Fruit fly (Drosophila melanogaster) whole organism, embryonic: Measurements from ENCODE around the gene dimm.

Experiments
- Awh ChIP-seq: fragments of 200-800 bp; sonication (Bioruptor generic); IDR thresholded peaks from 2 replicates; pipeline ENCODE4, ENCODE4 v1.3.6; 2022; ENCODE audit warnings: missing biosample characterization, missing genetic modification characterization
- Bgb ChIP-seq: fragments of 200-800 bp; sonication (Bioruptor generic); IDR thresholded peaks from 2 replicates; pipeline ENCODE4 v1.3.6; 2022; ENCODE audit warnings: missing biosample characterization, missing genetic modification characterization; ENCODE audit not compliant: partially characterized antibody
- Bteb2 ChIP-seq: fragments of 200-800 bp; sonication (Bioruptor generic); optimal IDR thresholded peaks from 2 replicates; lab custom pipeline; 2016; ENCODE audit warnings: missing biosample characterization, missing genetic modification characterization
- CG10267 ChIP-seq: fragments of 200-800 bp; sonication (Bioruptor generic); optimal IDR thresholded peaks from 2 replicates; lab custom pipeline; 2018; ENCODE audit warnings: missing biosample characterization, mild to moderate bottlenecking, missing genetic modification characterization, moderate library complexity
- CG16863 ChIP-seq: fragments of 200-800 bp; sonication (Bioruptor generic); optimal IDR thresholded peaks from 3 replicates; lab custom pipeline; 2016; ENCODE audit warnings: missing biosample characterization, missing genetic modification characterization
- CG17802 ChIP-seq: fragments of 200-800 bp; sonication (Bioruptor generic); optimal IDR thresholded peaks from 2 replicates; lab custom pipeline; 2018; ENCODE audit warnings: missing biosample characterization, mild to moderate bottlenecking, missing genetic modification characterization, moderate library complexity
- CG17912 ChIP-seq: fragments of 200-800 bp; sonication (Bioruptor generic); optimal IDR thresholded peaks from 2 replicates; lab custom pipeline; 2018; ENCODE audit warnings: missing biosample characterization, mild to moderate bottlenecking, missing genetic modification characterization
- CG18476 ChIP-seq: fragments of 200-800 bp; sonication (Bioruptor generic); optimal IDR thresholded peaks from 2 replicates; lab custom pipeline; 2016; ENCODE audit warnings: missing biosample characterization, mild to moderate bottlenecking, missing genetic modification characterization
- CG2889 ChIP-seq: fragments of 200-800 bp; sonication (Bioruptor generic); IDR thresholded peaks from 3 replicates; pipeline ENCODE4 v1.3.6; 2022; ENCODE audit warnings: missing biosample characterization, missing genetic modification characterization
- CG32532 ChIP-seq: fragments of 200-800 bp; sonication (Bioruptor generic); IDR thresholded peaks from 2 replicates; pipeline ENCODE4 v1.3.6; 2022; ENCODE audit warnings: missing biosample characterization, missing genetic modification characterization
- CG3995 ChIP-seq: fragments of 200-800 bp; sonication (Bioruptor generic); optimal IDR thresholded peaks from 3 replicates; lab custom pipeline; 2016; ENCODE audit warnings: missing biosample characterization, missing genetic modification characterization
- CG42726 ChIP-seq: fragments of 200-800 bp; sonication (Bioruptor generic); IDR thresholded peaks from 2 replicates; pipeline ENCODE4 v1.3.6; 2022; ENCODE audit warnings: missing biosample characterization, missing genetic modification characterization; ENCODE audit not compliant: partially characterized antibody
- CG4282 ChIP-seq: fragments of 200-800 bp; sonication (Bioruptor generic); optimal IDR thresholded peaks from 2 replicates; lab custom pipeline; 2016; ENCODE audit warnings: missing biosample characterization, missing genetic modification characterization
- CG9727 ChIP-seq: fragments of 200-800 bp; sonication (Bioruptor generic); optimal IDR thresholded peaks from 3 replicates; lab custom pipeline; 2017; ENCODE audit warnings: missing biosample characterization, mild to moderate bottlenecking, missing genetic modification characterization
- Camta ChIP-seq: fragments of 200-800 bp; sonication (Bioruptor generic); optimal IDR thresholded peaks from 2 replicates; lab custom pipeline; 2016; ENCODE audit warnings: missing biosample characterization, missing genetic modification characterization
- CkIIα-i1 ChIP-seq: fragments of 200-800 bp; sonication (Bioruptor generic); IDR thresholded peaks from 2 replicates; pipeline ENCODE4 v1.3.6; 2022; ENCODE audit warnings: missing biosample characterization, missing genetic modification characterization
- Drgx ChIP-seq: fragments of 200-800 bp; sonication (Bioruptor generic); IDR thresholded peaks from 2 replicates; pipeline ENCODE4 v1.3.6; 2022; ENCODE audit warnings: missing biosample characterization, missing genetic modification characterization
- GATAe ChIP-seq: fragments of 200-800 bp; sonication (Bioruptor generic); conservative IDR thresholded peaks from 2 replicates; pipeline ENCODE4 v1.3.6; 2022; ENCODE audit warnings: missing biosample characterization, missing genetic modification characterization
- MESR4 ChIP-seq: fragments of 200-800 bp; sonication (Bioruptor generic); optimal IDR thresholded peaks from 2 replicates; lab custom pipeline; 2018; ENCODE audit warnings: missing biosample characterization, mild to moderate bottlenecking, missing genetic modification characterization, moderate library complexity
- Med ChIP-seq: fragments of 200-800 bp; sonication (Bioruptor generic); peaks from one replicate; lab custom pipeline; 2016; ENCODE audit warnings: missing biosample characterization, missing genetic modification characterization, mild to moderate bottlenecking, inconsistent platforms, moderate library complexity
- Meics ChIP-seq: fragments of 200-800 bp; sonication (Bioruptor generic); optimal IDR thresholded peaks from 2 replicates; lab custom pipeline; 2017; ENCODE audit warnings: missing biosample characterization, mild to moderate bottlenecking, missing genetic modification characterization
- Rx ChIP-seq: fragments of 200-800 bp; sonication (Bioruptor generic); IDR thresholded peaks from 2 replicates; pipeline ENCODE4 v1.3.6; 2022; ENCODE audit warnings: missing biosample characterization, missing genetic modification characterization
- Usf ChIP-seq: fragments of 200-800 bp; sonication (Bioruptor generic); optimal IDR thresholded peaks from 2 replicates; lab custom pipeline; 2017; ENCODE audit warnings: missing genotype, missing biosample characterization, missing genetic modification characterization
- abd-A ChIP-seq: fragments of 200-800 bp; sonication (Bioruptor generic); optimal IDR thresholded peaks from 3 replicates; lab custom pipeline; 2019; ENCODE audit warnings: missing biosample characterization, mild to moderate bottlenecking, missing genetic modification characterization, moderate library complexity
- al ChIP-seq: fragments of 200-800 bp; sonication (Bioruptor generic); IDR thresholded peaks from 2 replicates; pipeline ENCODE4 v1.3.6; 2022; ENCODE audit warnings: missing biosample characterization, missing genetic modification characterization
- bab2 ChIP-seq: fragments of 200-800 bp; sonication (Bioruptor generic); optimal IDR thresholded peaks from 2 replicates; lab custom pipeline; 2016; ENCODE audit warnings: missing biosample characterization, missing genetic modification characterization
- bbx ChIP-seq: fragments of 200-800 bp; sonication (Bioruptor generic); IDR thresholded peaks from 2 replicates; pipeline ENCODE4 v1.3.6; 2022; ENCODE audit warnings: missing biosample characterization, missing genetic modification characterization; ENCODE audit not compliant: partially characterized antibody
- chinmo ChIP-seq: fragments of 200-800 bp; sonication (Bioruptor generic); IDR thresholded peaks from 4 replicates; pipeline ENCODE4 v1.3.6; 2022; ENCODE audit warnings: missing biosample characterization, missing genetic modification characterization; ENCODE audit not compliant: partially characterized antibody
- crc ChIP-seq: fragments of 200-800 bp; sonication (Bioruptor generic); optimal IDR thresholded peaks from 2 replicates; lab custom pipeline; 2016; ENCODE audit warnings: missing biosample characterization, missing genetic modification characterization
- cwo ChIP-seq: fragments of 200-800 bp; sonication (Bioruptor generic); optimal IDR thresholded peaks from 3 replicates; lab custom pipeline; 2017; ENCODE audit warnings: missing biosample characterization, missing genetic modification characterization, mild to moderate bottlenecking, moderate library complexity, missing genetic modification reagents
- ems ChIP-seq: fragments of 200-800 bp; sonication (Bioruptor generic); optimal IDR thresholded peaks from 3 replicates; lab custom pipeline; 2016; ENCODE audit warnings: missing biosample characterization, missing genetic modification characterization
- eve ChIP-seq, 2 experiments: fragments of >200 bp; optimal IDR thresholded peaks; 2 replicates each; lab custom pipeline; 2017; ENCODE audit warnings: missing biosample characterization in 2 of 2, missing genetic modification characterization in 2 of 2
- exex ChIP-seq: fragments of 200-800 bp; sonication (Bioruptor generic); optimal IDR thresholded peaks from 4 replicates; lab custom pipeline; 2018; ENCODE audit warnings: missing biosample characterization, mild to moderate bottlenecking, missing genetic modification characterization, moderate library complexity
- gcm ChIP-seq: fragments of 200-800 bp; sonication (Bioruptor generic); optimal IDR thresholded peaks from 2 replicates; lab custom pipeline; 2019; ENCODE audit warnings: missing biosample characterization, mild to moderate bottlenecking, missing genetic modification characterization, moderate library complexity
- gcm2 ChIP-seq: fragments of 200-800 bp; sonication (Bioruptor generic); optimal IDR thresholded peaks from 2 replicates; lab custom pipeline; 2016; ENCODE audit warnings: missing biosample characterization, missing genetic modification characterization
- ind ChIP-seq: fragments of 200-800 bp; sonication (Bioruptor generic); optimal IDR thresholded peaks from 3 replicates; lab custom pipeline; 2016; ENCODE audit warnings: missing biosample characterization, missing genetic modification characterization
- inv ChIP-seq: fragments of 200-800 bp; sonication (Bioruptor generic); IDR thresholded peaks from 2 replicates; pipeline ENCODE4 v1.3.6; 2022; ENCODE audit warnings: missing biosample characterization, missing genetic modification characterization; ENCODE audit not compliant: partially characterized antibody
- ken ChIP-seq: fragments of 200-800 bp; sonication (Bioruptor generic); IDR thresholded peaks from 3 replicates; pipeline ENCODE4 v1.3.6; 2022; ENCODE audit warnings: missing biosample characterization, missing genetic modification characterization
- lov ChIP-seq, 2 experiments: fragments of 200-800 bp in 1 of 2; fragments of >200 bp in 1 of 2; sonication (Bioruptor generic) in 1 of 2; IDR thresholded peaks in 1 of 2; optimal IDR thresholded peaks in 1 of 2; 2 replicates in 1 of 2; 3 replicates in 1 of 2; pipeline versions ENCODE4 v1.3.6 to Lab custom; 2017 to 2022; ENCODE audit warnings: missing biosample characterization in 1 of 2, missing genetic modification characterization in 1 of 2
- luna ChIP-seq: fragments of 200-800 bp; sonication (Bioruptor generic); optimal IDR thresholded peaks from 2 replicates; lab custom pipeline; 2016; ENCODE audit warnings: missing biosample characterization, missing genetic modification characterization
- oc ChIP-seq: fragments of 200-800 bp; sonication (Bioruptor generic); optimal IDR thresholded peaks from 2 replicates; lab custom pipeline; 2018; ENCODE audit warnings: missing biosample characterization, mild to moderate bottlenecking, missing genetic modification characterization, moderate library complexity
- onecut ChIP-seq: fragments of 200-800 bp; sonication (Bioruptor generic); IDR thresholded peaks from 2 replicates; pipeline ENCODE4 v1.3.6; 2022; ENCODE audit warnings: missing biosample characterization, missing genetic modification characterization
- pum ChIP-seq: fragments of 200-800 bp; sonication (Bioruptor generic); optimal IDR thresholded peaks from 2 replicates; lab custom pipeline; 2016; ENCODE audit warnings: missing biosample characterization, missing genetic modification characterization
- salm ChIP-seq: fragments of 200-800 bp; sonication (Bioruptor generic); optimal IDR thresholded peaks from 2 replicates; lab custom pipeline; 2018; ENCODE audit warnings: missing biosample characterization, mild to moderate bottlenecking, missing genetic modification characterization
- sens ChIP-seq: fragments of 200-800 bp; sonication (Bioruptor generic); peaks from one replicate; lab custom pipeline; 2016; ENCODE audit warnings: missing biosample characterization, missing genetic modification characterization
- tgo ChIP-seq: fragments of 200-800 bp; sonication (Bioruptor generic); IDR thresholded peaks from 3 replicates; pipeline ENCODE4 v1.3.6; 2022; ENCODE audit warnings: missing biosample characterization, missing genetic modification characterization
- tin ChIP-seq: fragments of 200-800 bp; sonication (Bioruptor generic); optimal IDR thresholded peaks from 3 replicates; lab custom pipeline; 2016; ENCODE audit warnings: missing biosample characterization, missing genetic modification characterization
- vnd ChIP-seq: fragments of 200-800 bp; sonication (Bioruptor generic); IDR thresholded peaks from 3 replicates; pipeline ENCODE4 v1.3.6; 2022; ENCODE audit warnings: missing biosample characterization, missing genetic modification characterization; ENCODE audit not compliant: partially characterized antibody
- zf30C ChIP-seq: fragments of 200-800 bp; sonication (Bioruptor generic); optimal IDR thresholded peaks from 3 replicates; lab custom pipeline; 2018; ENCODE audit warnings: missing biosample characterization, mild to moderate bottlenecking, missing genetic modification characterization
- zfh1 ChIP-seq: fragments of 200-800 bp; sonication (Bioruptor generic); IDR thresholded peaks from 3 replicates; pipeline ENCODE4 v1.3.6; 2022; ENCODE audit warnings: missing biosample characterization, missing genetic modification characterization

Gene dimm

dm6 chr2L:21313909-21314400 is 17.6 kb upstream of the dimm start, which contains the start of gene CG46314 (continued):
- TF ChIP-seq CG3995 = no peak
- TF ChIP-seq bab2 = no peak
- TF ChIP-seq zfh1 (GFP tag; lab: Robert Waterston, UW) = no peak
- no peak for TF ChIP-seq CG16863 (GFP tag; lab: Kevin White, UChicago)
- TF ChIP-seq luna (GFP tag; lab: Kevin White, UChicago) = no peak
- TF ChIP-seq cwo (GFP tag; lab: Kevin White, UChicago) = no peak
- peak; percentile 24; the same call in 1 of the 2 replicates for TF ChIP-seq Bgb (GFP tag; lab: Robert Waterston, UW)
- TF ChIP-seq Drgx (GFP tag; lab: Robert Waterston, UW) = peak; percentile 78
- no peak for TF ChIP-seq abd-A
- no peak for TF ChIP-seq Rx (GFP tag; lab: Robert Waterston, UW)
- no peak for TF ChIP-seq gcm2 (GFP tag; lab: Kevin White, UChicago)
- no peak for TF ChIP-seq Bteb2
- TF ChIP-seq zf30C (GFP tag; lab: Kevin White, UChicago) = no peak
- TF ChIP-seq pum (GFP tag; lab: Kevin White, UChicago) = no peak
- no peak for TF ChIP-seq Usf
- no peak for TF ChIP-seq CG10267
- TF ChIP-seq ind (GFP tag; lab: Kevin White, UChicago) = peak; percentile 25
- no peak for TF ChIP-seq Awh
- no peak for TF ChIP-seq MESR4
- TF ChIP-seq tgo (GFP tag; lab: Robert Waterston, UW) = no peak
- no peak for TF ChIP-seq CG42726 (GFP tag; lab: Robert Waterston, UW)

- TF ChIP-seq eve (GFP tag; optimal IDR thresholded peaks at IDR 0.05; lab: Kevin White, UChicago) (peak in 1 of 2 experiments; percentile 51), lov (optimal IDR thresholded peaks at IDR 0.05; lab: Kevin White, UChicago) (no peak), lov (GFP tag; IDR thresholded peaks at IDR 0.05; lab: Robert Waterston, UW) (no peak), onecut (GFP tag; lab: Robert Waterston, UW) (peak; percentile 86), CkIIα-i1 (GFP tag; lab: Robert Waterston, UW) (no peak), sens (GFP tag; lab: Kevin White, UChicago) (peak; percentile 29), CG4282 (GFP tag; lab: Kevin White, UChicago) (no peak), al (GFP tag; lab: Robert Waterston, UW) (no peak), bbx (no peak), chinmo (GFP tag; lab: Robert Waterston, UW) (peak; percentile 89; the same call in 3 of the 4 replicates), Usf (no peak), oc (tag; lab: Kevin White, UChicago) (no peak)
- TF ChIP-seq, all 482 proteins: peak for 4
Observed at dm6 chr2L:21316716-21317115, 14.8 kb upstream of the dimm start.

DNA sequence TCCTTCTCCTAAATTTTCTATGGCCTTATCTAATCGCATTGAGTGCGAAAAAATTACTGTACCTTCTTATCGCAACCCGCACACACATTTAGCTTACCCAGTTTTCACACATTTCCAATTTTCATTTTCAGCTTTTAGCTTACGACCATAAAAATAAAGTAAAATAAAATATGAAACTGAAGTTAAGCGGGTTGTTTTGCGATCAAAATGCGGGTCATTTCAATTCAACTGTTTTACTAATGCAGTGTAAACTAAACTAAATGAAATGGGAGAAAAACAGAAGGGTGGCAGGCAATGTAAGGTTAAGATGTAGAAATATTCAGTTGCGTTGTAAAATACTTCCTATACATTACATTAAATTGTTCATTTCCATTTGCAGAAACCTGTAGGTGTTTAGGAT is 9.4 kb upstream of the dimm start:
- no peak for TF ChIP-seq CG9727 (GFP tag; lab: Kevin White, UChicago)
- TF ChIP-seq gcm (GFP tag; lab: Kevin White, UChicago) = peak; percentile 57
- TF ChIP-seq CG17912 = no peak
- no peak for TF ChIP-seq Camta
- TF ChIP-seq exex (tag; lab: Kevin White, UChicago) = peak; percentile 25
- no peak for TF ChIP-seq ind (GFP tag; lab: Kevin White, UChicago)
- no peak for TF ChIP-seq Meics (GFP tag; lab: Kevin White, UChicago)
- TF ChIP-seq GATAe (GFP tag; lab: Robert Waterston, UW) = peak; percentile 78
- TF ChIP-seq pum (GFP tag; lab: Kevin White, UChicago) = no peak
- TF ChIP-seq vnd (GFP tag; lab: Robert Waterston, UW) = no peak
- no peak for TF ChIP-seq ken (GFP tag; lab: Robert Waterston, UW)
- TF ChIP-seq crc (GFP tag; lab: Kevin White, UChicago) = no peak
- no peak for TF ChIP-seq inv (GFP tag; lab: Robert Waterston, UW)
- no peak for TF ChIP-seq CG18476 (GFP tag; lab: Kevin White, UChicago)
- TF ChIP-seq CG32532 (GFP tag; lab: Robert Waterston, UW) = no peak
- no peak for TF ChIP-seq CG17802 (tag; lab: Kevin White, UChicago)
- no peak for TF ChIP-seq ems (GFP tag; lab: Kevin White, UChicago)
- TF ChIP-seq salm = no peak
- no peak for TF ChIP-seq CG2889 (GFP tag; lab: Robert Waterston, UW)
- no peak for TF ChIP-seq tin
- TF ChIP-seq Med (GFP tag; lab: Kevin White, UChicago) = no peak
